Worm (Caenorhabditis elegans) whole organism, late embryonic: Measurements from ENCODE around the gene K08D8.9.

ENCODE experiments used
- F13H6.1 ChIP-seq: sonication (generic microtip); optimal IDR thresholded peaks from 2 replicates; lab custom pipeline; 2016; ENCODE audit warnings: missing genetic modification characterization, missing compliant biosample characterization
- T23F11.4 ChIP-seq: fragments of 200-800 bp; sonication (Bioruptor generic); optimal IDR thresholded peaks from 2 replicates; lab custom pipeline; 2018; ENCODE audit warnings: mild to moderate bottlenecking, missing genetic modification characterization, missing compliant biosample characterization
- ceh-14 ChIP-seq: sonication (generic microtip); optimal IDR thresholded peaks from 2 replicates; lab custom pipeline; 2016; ENCODE audit warnings: missing genotype, missing genetic modification characterization, missing compliant biosample characterization
- ceh-19 ChIP-seq: fragments of 200-800 bp; sonication (Bioruptor generic); optimal IDR thresholded peaks from 2 replicates; lab custom pipeline; 2018; ENCODE audit warnings: mild to moderate bottlenecking, missing genetic modification characterization, missing compliant biosample characterization
- ceh-2 ChIP-seq: sonication (generic microtip); optimal IDR thresholded peaks from 2 replicates; lab custom pipeline; 2016; ENCODE audit warnings: missing genotype, missing genetic modification characterization, missing compliant biosample characterization
- ceh-22 ChIP-seq: sonication (generic microtip); optimal IDR thresholded peaks from 2 replicates; lab custom pipeline; 2017; ENCODE audit warnings: missing biosample characterization, missing genetic modification characterization
- ceh-30 ChIP-seq: fragments of 150-350 bp; optimal IDR thresholded peaks from 2 replicates; lab custom pipeline; 2014; ENCODE audit warnings: missing biosample characterization, missing genetic modification characterization
- ceh-9 ChIP-seq: sonication (generic microtip); optimal IDR thresholded peaks from 2 replicates; lab custom pipeline; 2016; ENCODE audit warnings: mild to moderate bottlenecking, missing genetic modification characterization, inconsistent platforms, missing compliant biosample characterization
- che-1 ChIP-seq: sonication (generic microtip); optimal IDR thresholded peaks from 2 replicates; lab custom pipeline; 2016; ENCODE audit warnings: mild to moderate bottlenecking, missing genetic modification characterization, missing compliant biosample characterization
- elt-2 ChIP-seq: sonication (generic microtip); optimal IDR thresholded peaks from 2 replicates; lab custom pipeline; 2016; ENCODE audit warnings: missing genetic modification reagents, missing genetic modification characterization, missing compliant biosample characterization
- fax-1 ChIP-seq: sonication (generic microtip); optimal IDR thresholded peaks from 2 replicates; lab custom pipeline; 2016; ENCODE audit warnings: missing genotype, missing genetic modification characterization, missing compliant biosample characterization
- gmeb-2 ChIP-seq: sonication (generic microtip); optimal IDR thresholded peaks from 2 replicates; lab custom pipeline; 2016; ENCODE audit warnings: missing genetic modification characterization, inconsistent platforms, missing compliant biosample characterization
- hlh-15 ChIP-seq: sonication (generic microtip); optimal IDR thresholded peaks from 2 replicates; lab custom pipeline; 2016; ENCODE audit warnings: missing genetic modification characterization, missing compliant biosample characterization
- hlh-6 ChIP-seq: sonication (generic microtip); optimal IDR thresholded peaks from 2 replicates; lab custom pipeline; 2016; ENCODE audit warnings: missing genotype, missing genetic modification characterization, missing compliant biosample characterization
- madf-2 ChIP-seq: sonication (generic microtip); optimal IDR thresholded peaks from 2 replicates; lab custom pipeline; 2017; ENCODE audit warnings: missing genetic modification characterization, missing compliant biosample characterization
- mec-3 ChIP-seq: sonication (generic microtip); optimal IDR thresholded peaks from 2 replicates; lab custom pipeline; 2016; ENCODE audit warnings: borderline replicate concordance, missing genetic modification characterization, missing compliant biosample characterization
- odd-2 ChIP-seq: sonication (generic microtip); optimal IDR thresholded peaks from 2 replicates; lab custom pipeline; 2017; ENCODE audit warnings: antibody characterized with exemption, mild to moderate bottlenecking, missing genetic modification characterization, missing compliant biosample characterization
- pag-3 ChIP-seq: sonication (generic microtip); optimal IDR thresholded peaks from 2 replicates; lab custom pipeline; 2016; ENCODE audit warnings: missing compliant biosample characterization, missing genetic modification characterization, borderline replicate concordance
- pat-9 ChIP-seq: fragments of 200-800 bp; sonication (Bioruptor generic); optimal IDR thresholded peaks from 2 replicates; lab custom pipeline; 2018; ENCODE audit warnings: mild to moderate bottlenecking, missing genetic modification characterization, moderate library complexity, missing compliant biosample characterization
- pax-1 ChIP-seq: fragments of 150-350 bp; optimal IDR thresholded peaks from 2 replicates; lab custom pipeline; 2014; ENCODE audit warnings: missing biosample characterization, missing genetic modification characterization
- pros-1 ChIP-seq: fragments of 150-350 bp; optimal IDR thresholded peaks from 2 replicates; lab custom pipeline; 2014; ENCODE audit warnings: missing biosample characterization, missing genetic modification reagents, missing genetic modification characterization
- ref-2 ChIP-seq: sonication (generic microtip); optimal IDR thresholded peaks from 2 replicates; lab custom pipeline; 2016; ENCODE audit warnings: missing genetic modification characterization, missing compliant biosample characterization
- rnt-1 ChIP-seq: sonication (generic microtip); optimal IDR thresholded peaks from 2 replicates; lab custom pipeline; 2016; ENCODE audit warnings: missing genetic modification characterization, missing compliant biosample characterization
- tbx-7 ChIP-seq: sonication (generic microtip); optimal IDR thresholded peaks from 2 replicates; lab custom pipeline; 2016; ENCODE audit warnings: missing genotype, missing genetic modification characterization, missing compliant biosample characterization
- unc-42 ChIP-seq: sonication (generic microtip); optimal IDR thresholded peaks from 2 replicates; lab custom pipeline; 2016; ENCODE audit warnings: missing genotype, missing genetic modification characterization, missing compliant biosample characterization
- unc-86 ChIP-seq: sonication (generic microtip); optimal IDR thresholded peaks from 2 replicates; lab custom pipeline; 2016; ENCODE audit warnings: missing genetic modification characterization, missing compliant biosample characterization
- ztf-16 ChIP-seq: sonication (generic microtip); optimal IDR thresholded peaks from 2 replicates; lab custom pipeline; 2017; ENCODE audit warnings: missing genetic modification characterization, missing compliant biosample characterization

K08D8.9 gene

ce11 chrIV:12924332-12924731 lies 24.8 kb downstream of the K08D8.9 start, which contains the start of gene srlf-4:
Gene srlf-4 (minus strand): TSS chrIV:12924432.
- TF ChIP-seq odd-2 (tag; lab: Kevin White, UChicago) (no peak), rnt-1 (tag; lab: Kevin White, UChicago) (no peak), fax-1 (no peak)

- no peak for TF ChIP-seq mec-3 (tag; lab: Kevin White, UChicago)
- no peak for TF ChIP-seq pros-1 (tag; lab: Kevin White, UChicago)
- TF ChIP-seq ceh-2 (tag; lab: Kevin White, UChicago), result no peak
Measured at ce11 chrIV:12926639-12927038, 27.1 kb downstream of the K08D8.9 start, which contains the start of gene srlf-5. Gene srlf-5 (minus strand): TSS chrIV:12926739.

ce11 chrIV:12936221-12936776 lies 36.8 kb downstream of the K08D8.9 start, which contains the start of the genes cld-1 and dod-21:
Gene cld-1 (minus strand): TSS chrIV:12936271.
Gene dod-21 (plus strand): TSS chrIV:12936738.
- TF ChIP-seq elt-2, result peak; percentile 70
- no peak for TF ChIP-seq pat-9

- TF ChIP-seq che-1 (tag; lab: Kevin White, UChicago), result no peak
- TF ChIP-seq hlh-6, result no peak
- TF ChIP-seq ceh-19, result no peak
- TF ChIP-seq pax-1, result no peak
- no peak for TF ChIP-seq hlh-15 (tag; lab: Kevin White, UChicago)
- no peak for TF ChIP-seq gmeb-2 (tag; lab: Kevin White, UChicago)
- TF ChIP-seq ceh-9 (tag; lab: Kevin White, UChicago), result no peak
- TF ChIP-seq ref-2, result no peak
- no peak for TF ChIP-seq ceh-30 (tag; lab: Kevin White, UChicago)
- TF ChIP-seq tbx-7 (tag; lab: Kevin White, UChicago), result no peak
- no peak for TF ChIP-seq unc-42 (tag; lab: Kevin White, UChicago)
- TF ChIP-seq pat-9, result no peak
- no peak for TF ChIP-seq T23F11.4 (GFP tag; lab: Kevin White, UChicago)
- no peak for TF ChIP-seq F13H6.1
- no peak for TF ChIP-seq unc-86 (tag; lab: Kevin White, UChicago)
Measured at ce11 chrIV:12941254-12941653, 41.8 kb downstream of the K08D8.9 start, which contains the start of gene dod-24. Gene dod-24 (minus strand): TSS chrIV:12941354.

- TF ChIP-seq ceh-14 (tag; lab: Kevin White, UChicago) (no peak), ztf-16 (no peak), pag-3 (tag; lab: Kevin White, UChicago) (no peak), pat-9 (no peak), che-1 (tag; lab: Kevin White, UChicago) (no peak)
Measured at ce11 chrIV:12942633-12943032, 43.1 kb downstream of the K08D8.9 start, which contains the start of gene dct-19. Gene dct-19 (plus strand): TSS chrIV:12942933.

ce11 chrIV:12946488-12946887 lies 47.0 kb downstream of the K08D8.9 start, which contains the start of gene F55G11.1:
Gene F55G11.1 (minus strand): TSS chrIV:12946588.
- no peak for TF ChIP-seq hlh-6

- TF ChIP-seq odd-2 (tag; lab: Kevin White, UChicago) (no peak), pat-9 (no peak), ceh-22 (tag; lab: Kevin White, UChicago) (no peak), madf-2 (tag; lab: Kevin White, UChicago) (no peak)
Measured at ce11 chrIV:12948470-12948869, 49.0 kb downstream of the K08D8.9 start, which contains the start of gene F55G11.10. Gene F55G11.10 (plus strand): TSS chrIV:12948770.
